Worm (Caenorhabditis elegans) whole organism, L3 larva: ENCODE results near the gene tre-4.
"Not testable (repeated sequence)": the region's sequence is repeated elsewhere in the genome, so short reads cannot be mapped to it uniquely, and the experiment has no call there.

Experiments used
- R02D3.7 ChIP-seq: fragments of 150-350 bp; optimal IDR thresholded peaks from 2 replicates; lab custom pipeline; 2014; ENCODE audit warnings: missing biosample characterization, missing genetic modification characterization
- ZK546.5 ChIP-seq: sonication (generic microtip); optimal IDR thresholded peaks from 2 replicates; lab custom pipeline; 2017; ENCODE audit warnings: missing biosample characterization, missing genetic modification characterization
- ceh-16 ChIP-seq: sonication (generic microtip); optimal IDR thresholded peaks from 2 replicates; lab custom pipeline; 2017; ENCODE audit warnings: missing biosample characterization, missing genetic modification characterization
- ceh-28 ChIP-seq: fragments of 150-350 bp; optimal IDR thresholded peaks from 2 replicates; lab custom pipeline; 2014; ENCODE audit warnings: missing biosample characterization, missing genetic modification reagents, missing genetic modification characterization
- ceh-82 ChIP-seq: fragments of 150-350 bp; optimal IDR thresholded peaks from 2 replicates; lab custom pipeline; 2014; ENCODE audit warnings: missing biosample characterization, missing genetic modification characterization
- ceh-9 ChIP-seq: sonication (generic microtip); optimal IDR thresholded peaks from 2 replicates; lab custom pipeline; 2018; ENCODE audit warnings: missing biosample characterization, missing genetic modification characterization
- daf-12 ChIP-seq: fragments of 150-350 bp; optimal IDR thresholded peaks from 2 replicates; lab custom pipeline; 2014; ENCODE audit warnings: missing biosample characterization, missing genetic modification reagents, missing genetic modification characterization
- egl-27 ChIP-seq: sonication (generic microtip); optimal IDR thresholded peaks from 4 replicates; lab custom pipeline; 2017; ENCODE audit warnings: missing biosample characterization, missing genetic modification reagents, missing genetic modification characterization
- egl-5 ChIP-seq: fragments of 150-350 bp; optimal IDR thresholded peaks from 2 replicates; lab custom pipeline; 2017; ENCODE audit warnings: missing biosample characterization, missing genetic modification reagents, missing genetic modification characterization, inconsistent platforms
- elt-1 ChIP-seq: fragments of 150-350 bp; optimal IDR thresholded peaks from 2 replicates; lab custom pipeline; 2014; ENCODE audit warnings: missing biosample characterization, missing genetic modification characterization
- elt-2 ChIP-seq: sonication (generic microtip); optimal IDR thresholded peaks from 2 replicates; lab custom pipeline; 2016; ENCODE audit warnings: missing genetic modification reagents, mild to moderate bottlenecking, missing genetic modification characterization, missing compliant biosample characterization
- eor-1 ChIP-seq, 2 experiments: fragments of 150-350 bp; optimal IDR thresholded peaks; 2 replicates each; lab custom pipeline; 2014 to 2018; ENCODE audit warnings: missing biosample characterization in 2 of 2, missing genetic modification characterization in 2 of 2
- hmg-11 ChIP-seq: sonication (generic microtip); optimal IDR thresholded peaks from 2 replicates; lab custom pipeline; 2016; ENCODE audit warnings: missing genetic modification characterization, missing compliant biosample characterization
- jun-1 ChIP-seq: fragments of 150-350 bp; optimal IDR thresholded peaks from 2 replicates; lab custom pipeline; 2014; ENCODE audit warnings: missing biosample characterization, missing genetic modification reagents, missing genetic modification characterization
- lin-15B ChIP-seq: fragments of 150-350 bp; optimal IDR thresholded peaks from 2 replicates; lab custom pipeline; 2014; ENCODE audit warnings: missing biosample characterization, missing genetic modification characterization
- lin-39 ChIP-seq: fragments of 150-350 bp; optimal IDR thresholded peaks from 2 replicates; lab custom pipeline; 2018; ENCODE audit warnings: missing biosample characterization, missing genetic modification reagents, missing genetic modification characterization
- lsy-12 ChIP-seq: sonication (generic microtip); optimal IDR thresholded peaks from 2 replicates; lab custom pipeline; 2016; ENCODE audit warnings: mild to moderate bottlenecking, missing genetic modification characterization, missing compliant biosample characterization
- mdl-1 ChIP-seq: fragments of 150-350 bp; optimal IDR thresholded peaks from 2 replicates; lab custom pipeline; 2014; ENCODE audit warnings: missing biosample characterization, missing genetic modification characterization
- mml-1 ChIP-seq: fragments of 150-350 bp; sonication (generic microtip); optimal IDR thresholded peaks from 3 replicates; lab custom pipeline; 2014; ENCODE audit warnings: missing biosample characterization, missing genetic modification characterization
- nhr-11 ChIP-seq: fragments of 150-350 bp; optimal IDR thresholded peaks from 2 replicates; lab custom pipeline; 2014; ENCODE audit warnings: missing biosample characterization, missing genetic modification characterization
- nhr-12 ChIP-seq: fragments of 150-350 bp; optimal IDR thresholded peaks from 2 replicates; lab custom pipeline; 2014; ENCODE audit warnings: missing biosample characterization, missing genetic modification characterization
- nhr-23 ChIP-seq: fragments of 150-350 bp; optimal IDR thresholded peaks from 2 replicates; lab custom pipeline; 2014; ENCODE audit warnings: missing biosample characterization, missing genetic modification reagents, missing genetic modification characterization
- nhr-237 ChIP-seq: fragments of 150-350 bp; optimal IDR thresholded peaks from 2 replicates; lab custom pipeline; 2014; ENCODE audit warnings: missing biosample characterization, missing genetic modification characterization
- nhr-28 ChIP-seq: fragments of 150-350 bp; optimal IDR thresholded peaks from 2 replicates; lab custom pipeline; 2014; ENCODE audit warnings: missing biosample characterization, missing genetic modification characterization
- nhr-43 ChIP-seq: sonication (generic microtip); optimal IDR thresholded peaks from 2 replicates; lab custom pipeline; 2016; ENCODE audit warnings: mild to moderate bottlenecking, missing genetic modification characterization, missing compliant biosample characterization; ENCODE audit not compliant: poor library complexity, severe bottlenecking
- nhr-67 ChIP-seq: fragments of 150-350 bp; optimal IDR thresholded peaks from 2 replicates; lab custom pipeline; 2014; ENCODE audit warnings: missing biosample characterization, missing genetic modification characterization
- nhr-76 ChIP-seq: fragments of 150-350 bp; sonication (generic microtip); optimal IDR thresholded peaks from 5 replicates; lab custom pipeline; 2014; ENCODE audit warnings: missing biosample characterization, missing genetic modification characterization
- pha-4 ChIP-seq: fragments of 150-350 bp; optimal IDR thresholded peaks from 2 replicates; lab custom pipeline; 2014; ENCODE audit warnings: missing biosample characterization, missing genetic modification reagents, missing genetic modification characterization
- pqm-1 ChIP-seq: fragments of 150-350 bp; optimal IDR thresholded peaks from 2 replicates; lab custom pipeline; 2017; ENCODE audit warnings: missing biosample characterization, missing genetic modification characterization, inconsistent platforms
- sea-2 ChIP-seq: fragments of 150-350 bp; sonication (generic microtip); optimal IDR thresholded peaks from 4 replicates; lab custom pipeline; 2014; ENCODE audit warnings: missing biosample characterization, missing genetic modification reagents, missing genetic modification characterization
- skn-1 ChIP-seq: fragments of 150-350 bp; optimal IDR thresholded peaks from 2 replicates; lab custom pipeline; 2014; ENCODE audit warnings: missing biosample characterization, missing genetic modification characterization
- snpc-4 ChIP-seq: fragments of 150-350 bp; optimal IDR thresholded peaks from 2 replicates; lab custom pipeline; 2014; ENCODE audit warnings: missing biosample characterization, missing genetic modification characterization
- tbx-2 ChIP-seq: sonication (generic microtip); optimal IDR thresholded peaks from 2 replicates; lab custom pipeline; 2016; ENCODE audit warnings: mild to moderate bottlenecking, missing genetic modification characterization, missing compliant biosample characterization
- unc-39 ChIP-seq: sonication (generic microtip); optimal IDR thresholded peaks from 4 replicates; lab custom pipeline; 2017; ENCODE audit warnings: missing biosample characterization, missing genetic modification characterization
- zag-1 ChIP-seq: fragments of 150-350 bp; optimal IDR thresholded peaks from 2 replicates; lab custom pipeline; 2014; ENCODE audit warnings: missing biosample characterization, missing genetic modification characterization
- ztf-11 ChIP-seq: fragments of 150-350 bp; optimal IDR thresholded peaks from 2 replicates; lab custom pipeline; 2014; ENCODE audit warnings: missing biosample characterization, missing genetic modification characterization

tre-4 gene

DNA sequence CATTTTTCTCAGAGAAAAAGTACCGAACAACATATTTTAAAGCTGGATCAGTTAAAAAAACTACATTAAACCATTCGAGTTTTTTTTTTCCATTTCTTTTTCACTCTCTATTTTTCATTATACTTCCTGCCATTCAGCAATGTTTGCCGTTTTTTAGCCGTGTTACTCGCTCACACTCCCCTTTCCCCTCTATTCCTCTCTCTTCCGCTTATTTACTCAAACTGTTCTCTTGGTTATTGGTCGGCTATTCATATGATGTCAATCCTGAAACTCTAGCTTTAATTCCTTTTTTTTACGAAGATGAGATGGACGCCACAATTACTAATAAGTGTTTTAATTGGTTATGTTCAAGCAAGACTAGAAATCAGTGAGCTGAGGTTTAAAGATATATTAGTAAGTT, at the start of gene tre-4:
Gene tre-4, plus strand, starts transcription at position 301 of the 400 bp plus-strand sequence.
- TF ChIP-seq ceh-28 (tag; lab: Kevin White, UChicago): no peak
- peak; percentile 61 for TF ChIP-seq pha-4 (tag; lab: Kevin White, UChicago)
- TF ChIP-seq nhr-23 (tag; lab: Kevin White, UChicago): no peak
- TF ChIP-seq mml-1 (tag; lab: Kevin White, UChicago): no peak
- TF ChIP-seq, all 47 proteins: peak for 1

DNA sequence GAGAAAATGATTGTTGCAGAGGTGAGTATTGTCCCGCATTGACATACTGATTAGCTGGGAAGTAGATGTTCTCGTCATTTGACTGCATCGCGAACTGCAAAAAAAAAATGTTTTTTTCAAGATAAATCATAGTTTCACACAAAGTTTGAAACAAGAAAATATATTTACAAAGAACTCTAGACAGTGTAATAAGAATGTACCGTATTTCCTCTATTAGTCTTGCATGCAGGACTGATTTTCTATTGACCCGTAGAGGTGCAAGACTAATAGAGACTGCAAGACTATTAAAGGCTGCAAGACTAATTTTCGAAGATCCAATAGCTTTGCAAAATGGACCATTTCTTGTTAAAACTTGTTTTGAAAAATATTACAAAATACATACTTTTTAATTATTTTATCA, 48.6 kb upstream of the tre-4 start, which contains the start of gene fkh-3:
Gene fkh-3, minus strand, starts transcription at position 101 of the 400 bp plus-strand sequence.
- TF ChIP-seq snpc-4 (tag; lab: Kevin White, UChicago) (no peak), mdl-1 (tag; lab: Kevin White, UChicago) (no peak), nhr-43 (tag; lab: Kevin White, UChicago) (no peak), ceh-9 (no peak), lsy-12 (tag; lab: Kevin White, UChicago) (no peak), ceh-16 (tag; lab: Kevin White, UChicago) (no peak), ceh-28 (tag; lab: Kevin White, UChicago) (no peak)

DNA sequence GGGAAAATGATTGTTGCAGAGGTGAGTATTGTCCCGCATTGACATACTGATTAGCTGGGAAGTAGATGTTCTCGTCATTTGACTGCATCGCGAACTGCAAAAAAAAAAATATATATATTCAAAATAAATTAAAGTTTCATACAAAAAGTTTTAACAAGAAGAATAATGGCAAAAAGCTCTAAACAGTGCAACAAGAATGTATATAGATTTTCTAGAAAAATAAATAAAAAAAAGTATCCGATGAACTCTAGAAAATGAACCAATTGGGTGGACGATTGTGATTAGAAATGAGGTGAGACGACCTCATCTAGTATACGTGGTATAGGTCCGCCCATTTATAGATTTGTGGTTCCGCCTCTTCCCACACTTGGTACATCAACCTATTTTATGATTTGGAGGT, 43.2 kb upstream of the tre-4 start, which contains the start of gene fkh-4:
Gene fkh-4, minus strand, starts transcription at position 101 of the 400 bp plus-strand sequence.
- not testable (repeated sequence) for TF ChIP-seq tbx-2, nhr-76, ZK546.5 (tag; lab: Kevin White, UChicago)

DNA sequence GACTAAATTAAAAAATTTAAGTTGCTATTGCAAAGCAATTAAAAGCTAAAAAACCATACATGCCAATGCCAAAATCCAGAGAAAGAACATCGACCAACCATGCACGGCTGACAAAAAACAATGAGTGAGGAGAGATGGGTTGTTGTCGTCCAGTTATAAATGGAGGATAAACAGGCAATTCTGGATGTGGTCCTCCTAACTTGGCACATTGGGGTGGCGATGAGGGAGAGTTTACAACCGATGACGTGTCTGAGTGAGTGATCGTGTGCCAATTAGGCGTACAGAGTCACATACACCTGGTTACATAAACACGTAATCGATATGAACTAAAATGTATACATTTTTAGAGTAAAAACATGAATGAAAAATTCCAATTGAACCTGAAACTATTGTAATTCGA, 40.6 kb upstream of the tre-4 start, which contains the start of gene C29F7.10:
Gene C29F7.10, minus strand, starts transcription at position 101 of the 400 bp plus-strand sequence.
- TF ChIP-seq tbx-2 (tag; lab: Kevin White, UChicago); nhr-12; nhr-76 (tag; lab: Kevin White, UChicago): not testable (repeated sequence)

DNA sequence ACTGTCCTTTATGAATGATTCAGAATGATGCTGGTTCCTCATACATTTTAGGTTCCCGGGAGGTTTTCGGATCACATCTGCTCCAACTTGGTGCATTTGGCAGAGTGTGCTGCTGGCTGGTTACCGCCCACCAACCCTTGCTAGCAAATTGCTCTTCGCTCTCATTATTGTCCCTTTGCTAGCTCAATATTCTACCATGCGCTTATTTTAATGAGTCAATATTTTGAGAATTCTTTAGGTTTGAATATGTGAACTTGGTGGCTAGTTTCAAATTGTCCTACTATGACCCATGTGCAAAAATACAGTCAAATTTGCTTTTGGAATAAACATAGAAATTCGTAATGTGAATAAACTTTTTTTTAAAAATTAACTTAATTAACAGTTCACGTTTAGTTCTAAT, 36.8 kb upstream of the tre-4 start:
- no peak for TF ChIP-seq ZK546.5 (tag; lab: Kevin White, UChicago)
- TF ChIP-seq daf-12 (tag; lab: Kevin White, UChicago): no peak
- no peak for TF ChIP-seq R02D3.7 (tag; lab: Kevin White, UChicago)
- no peak for TF ChIP-seq nhr-11 (tag; lab: Kevin White, UChicago)
- TF ChIP-seq lin-15B (tag; lab: Kevin White, UChicago): no peak
- no peak for TF ChIP-seq hmg-11 (tag; lab: Kevin White, UChicago)
- no peak for TF ChIP-seq eor-1 (tag; optimal IDR thresholded peaks at IDR 0.05; lab: Kevin White, UChicago)
- TF ChIP-seq egl-5 (tag; lab: Kevin White, UChicago): no peak
- no peak for TF ChIP-seq nhr-28 (tag; lab: Kevin White, UChicago)
- TF ChIP-seq nhr-67 (tag; lab: Kevin White, UChicago): no peak
- TF ChIP-seq jun-1 (tag; lab: Kevin White, UChicago): no peak

DNA sequence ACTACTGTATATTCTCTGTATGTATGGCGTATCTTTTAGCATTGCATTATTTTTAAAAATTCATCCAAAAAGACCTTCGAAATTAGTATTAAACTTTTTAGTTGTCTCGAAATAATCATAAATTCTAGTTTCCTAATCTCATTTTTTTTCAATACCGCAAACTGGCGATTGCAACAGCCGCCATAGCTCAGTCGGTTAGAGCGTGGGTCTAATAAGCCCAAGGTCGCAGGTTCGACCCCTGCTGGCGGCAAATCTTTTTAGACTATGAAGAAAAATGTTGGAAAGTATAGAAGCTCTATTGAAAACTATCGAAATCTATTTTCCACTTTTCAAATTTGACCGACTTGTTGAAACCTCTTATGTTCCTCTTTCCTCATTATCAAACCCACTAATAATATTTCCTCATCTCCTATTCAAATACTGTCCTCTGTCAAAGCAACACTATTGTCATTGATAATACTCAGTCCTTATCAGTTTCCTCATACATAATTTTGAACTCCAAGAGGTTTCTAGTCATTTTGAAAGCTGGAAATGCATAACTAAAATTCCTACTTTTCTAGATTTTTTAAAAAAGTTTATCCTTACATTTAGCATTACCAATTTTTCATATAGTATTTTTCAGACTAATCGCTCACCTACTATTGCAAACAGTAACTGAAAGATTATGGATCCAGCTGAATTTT, 36.0 kb upstream of the tre-4 start, which contains the start of gene jmjd-3.3:
Gene jmjd-3.3, plus strand, starts transcription at position 633 of the 683 bp plus-strand sequence.
- no peak for TF ChIP-seq R02D3.7 (tag; lab: Kevin White, UChicago)
- no peak for TF ChIP-seq zag-1 (tag; lab: Kevin White, UChicago)
- TF ChIP-seq nhr-11 (tag; lab: Kevin White, UChicago): no peak
- TF ChIP-seq, all 47 proteins: peak for 0

DNA sequence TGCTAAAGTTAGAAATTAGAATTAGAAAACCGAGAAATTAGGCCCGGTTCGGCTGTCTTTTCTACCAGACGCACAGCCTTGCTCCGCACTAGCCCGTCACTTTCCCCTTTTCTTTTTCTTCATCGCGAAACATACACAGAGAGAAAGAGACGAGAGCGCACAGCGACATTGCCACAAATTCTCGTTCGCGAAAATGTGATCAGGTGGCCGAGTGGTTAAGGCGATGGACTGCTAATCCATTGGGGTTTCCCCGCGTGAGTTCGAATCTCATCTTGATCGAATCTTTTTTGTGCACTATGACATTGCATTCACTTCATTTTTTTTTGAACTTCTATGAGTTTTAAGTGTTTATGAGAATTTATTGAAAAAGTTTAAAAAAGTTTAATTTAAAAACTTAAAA, 29.5 kb upstream of the tre-4 start:
- TF ChIP-seq nhr-237: no peak
- TF ChIP-seq lsy-12 (tag; lab: Kevin White, UChicago): peak; percentile 44
- TF ChIP-seq tbx-2 (tag; lab: Kevin White, UChicago): peak; percentile 44
- TF ChIP-seq hmg-11 (tag; lab: Kevin White, UChicago): peak; percentile 26
- no peak for TF ChIP-seq pqm-1 (tag; lab: Kevin White, UChicago)
- peak; percentile 21 for TF ChIP-seq ceh-28 (tag; lab: Kevin White, UChicago)
- peak; percentile 44 for TF ChIP-seq ceh-82
- TF ChIP-seq nhr-23 (tag; lab: Kevin White, UChicago): peak; percentile 27
- no peak for TF ChIP-seq ceh-16 (tag; lab: Kevin White, UChicago)
- TF ChIP-seq lin-39 (tag; lab: Kevin White, UChicago): peak; percentile 33
- no peak for TF ChIP-seq ztf-11
- peak; percentile 54 for TF ChIP-seq pha-4 (tag; lab: Kevin White, UChicago)
- peak; percentile 23 for TF ChIP-seq elt-2 (tag; lab: Kevin White, UChicago)
- TF ChIP-seq elt-1 (tag; lab: Kevin White, UChicago): no peak
- TF ChIP-seq nhr-11 (tag; lab: Kevin White, UChicago): no peak
- TF ChIP-seq nhr-43 (tag; lab: Kevin White, UChicago): peak; percentile 17
- TF ChIP-seq snpc-4 (tag; lab: Kevin White, UChicago): no peak
- TF ChIP-seq sea-2 (GFP tag; lab: Kevin White, UChicago): no peak
- no peak for TF ChIP-seq zag-1 (tag; lab: Kevin White, UChicago)
- TF ChIP-seq skn-1 (tag; lab: Kevin White, UChicago): peak; percentile 15
- TF ChIP-seq egl-27 (tag; lab: Kevin White, UChicago): no peak
- no peak for TF ChIP-seq unc-39
